Fruit fly (Drosophila melanogaster): ENCODE results near the gene CG11279.

DNA sequence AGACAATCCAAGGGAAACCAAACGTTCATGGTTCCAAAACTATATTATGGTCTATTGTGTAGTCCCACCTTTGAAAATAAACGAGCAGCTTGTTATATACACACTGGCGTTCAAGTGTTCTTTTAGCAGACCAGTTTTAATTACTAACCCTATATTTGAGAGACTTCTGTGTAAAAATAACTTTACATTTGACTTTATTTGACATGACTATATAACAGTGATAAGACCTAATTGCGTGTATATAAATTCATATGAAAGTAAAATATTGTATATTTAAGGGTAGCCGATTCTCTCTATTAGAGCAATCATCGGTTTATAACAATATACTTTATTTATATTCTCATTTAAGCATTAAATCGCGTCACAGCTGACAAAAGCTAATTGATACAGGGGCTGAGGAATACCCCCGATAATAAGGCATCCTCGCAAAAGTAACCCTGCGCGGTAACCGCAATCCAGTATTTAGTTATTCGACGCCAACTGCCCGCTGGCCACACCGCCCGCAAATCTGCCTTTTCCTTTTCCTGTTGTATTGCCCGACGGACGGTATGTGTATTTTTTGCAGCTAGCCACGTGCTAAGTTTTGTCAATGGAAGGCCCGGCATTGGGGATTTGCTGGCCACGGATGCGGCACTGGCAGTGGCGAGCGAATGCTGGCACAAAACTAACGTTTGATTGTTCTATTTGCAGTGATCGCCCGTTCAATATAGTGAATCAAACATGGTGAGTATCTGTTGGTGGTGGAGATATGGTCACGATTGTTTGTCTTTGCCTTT is 5.3 kb upstream of the CG11279 start, which contains the start of gene RpS4:
- TF ChIP-seq lola (GFP tag; optimal IDR thresholded peaks at IDR 0.05) (no peak), Jra (GFP tag; optimal IDR thresholded peaks at IDR 0.05) (peak; percentile 42), Myc (optimal IDR thresholded peaks at IDR 0.05) (peak; percentile 50), br (GFP tag; optimal IDR thresholded peaks at IDR 0.05) (peak; percentile 86), dl (GFP tag; optimal IDR thresholded peaks at IDR 0.05; ENCODE audit: insufficient read depth in 1 of 2, partially characterized antibody in 2 of 2) (no peak), usp (GFP tag; optimal IDR thresholded peaks at IDR 0.05) (no peak), CG9705 (GFP tag; optimal IDR thresholded peaks at IDR 0.05) (peak; percentile 93), CG32264 (GFP tag; optimal IDR thresholded peaks at IDR 0.05) (peak; percentile 51), psq (GFP tag; optimal IDR thresholded peaks at IDR 0.05) (peak; percentile 54), Sp1 (GFP tag; optimal IDR thresholded peaks at IDR 0.05) (peak; percentile 95)
